Worm (Caenorhabditis elegans): Measurements from ENCODE around the gene ZK938.11.

Gene ZK938.11

DNA sequence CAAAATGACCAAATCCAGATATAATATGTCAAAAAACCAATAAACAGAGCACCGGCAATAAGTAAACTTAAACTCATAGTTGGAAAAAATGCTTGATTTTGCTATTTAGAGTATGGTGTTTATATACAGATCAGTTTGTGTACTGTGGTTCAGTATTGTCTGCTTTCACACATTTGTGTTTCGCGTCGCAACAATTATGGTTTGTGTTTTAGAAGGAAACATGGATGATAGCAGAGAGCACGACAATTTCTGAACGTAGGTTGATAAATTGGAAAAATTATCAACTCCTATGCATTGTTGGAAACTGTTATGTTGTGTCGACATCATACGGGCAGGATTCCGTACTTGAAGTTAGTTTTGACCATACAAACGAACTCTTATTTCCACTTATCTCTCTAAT, 42.5 kb downstream of the ZK938.11 start, which contains the start of gene cyp-13A4:
Gene cyp-13A4, minus strand, starts transcription at position 77 of the 400 bp plus-strand sequence.
- no peak for TF ChIP-seq unc-62 (GFP tag; optimal IDR thresholded peaks at IDR 0.05)

- no peak for TF ChIP-seq unc-62 (GFP tag; optimal IDR thresholded peaks at IDR 0.05)
These were observed 47.0 kb downstream of the ZK938.11 start, which contains the start of gene cyp-13A3 for ce11 chrII:9793197-9793596. Gene cyp-13A3 (minus strand): TSS chrII:9793297.

ce11 chrII:9791185-9791584, 49.0 kb downstream of the ZK938.11 start:
- TF ChIP-seq unc-62 (GFP tag; optimal IDR thresholded peaks at IDR 0.05) = no peak
